Fruit fly (Drosophila melanogaster) whole organism, larva: ENCODE measurements around the gene CG33702.

Experiments used
- noc ChIP-seq: fragments of 200-800 bp; sonication (Bioruptor generic); optimal IDR thresholded peaks from 3 replicates; lab custom pipeline; 2019; ENCODE audit warnings: missing biosample characterization, mild to moderate bottlenecking, missing genetic modification characterization, moderate library complexity

Gene CG33702

dm6 chr3L:9491331-9491730, 21.9 kb downstream of the CG33702 start:
- no peak for TF ChIP-seq noc

dm6 chr3L:9490432-9490831, 22.8 kb downstream of the CG33702 start:
- TF ChIP-seq noc = no peak

dm6 chr3L:9489627-9490026, 23.6 kb downstream of the CG33702 start:
- no peak for TF ChIP-seq noc

- TF ChIP-seq noc = no peak
These were observed 24.1 kb downstream of the CG33702 start, which contains the start of gene CG32036 for dm6 chr3L:9489133-9489532. Gene CG32036 (minus strand): TSS chr3L:9489233.

dm6 chr3L:9487586-9487985, 25.6 kb downstream of the CG33702 start, which contains the start of gene pall:
Gene pall (minus strand): TSS chr3L:9487790.
- no peak for TF ChIP-seq noc

dm6 chr3L:9476829-9477228, 36.4 kb downstream of the CG33702 start, which contains the start of the genes Uch-L5 and Jarid2:
Gene Uch-L5 (minus strand): TSS chr3L:9476965.
Gene Jarid2 (plus strand): TSS chr3L:9477038.
- TF ChIP-seq noc = no peak

- no peak for TF ChIP-seq noc
These were observed 41.9 kb downstream of the CG33702 start for dm6 chr3L:9471151-9471903.

dm6 chr3L:9469079-9469478, 44.1 kb downstream of the CG33702 start:
- no peak for TF ChIP-seq noc

- TF ChIP-seq noc = peak; percentile 22
These were observed 44.8 kb downstream of the CG33702 start for dm6 chr3L:9468261-9468890.

dm6 chr3L:9467763-9468206, 45.4 kb downstream of the CG33702 start:
- no peak for TF ChIP-seq noc

- no peak for TF ChIP-seq noc
These were observed 45.9 kb downstream of the CG33702 start for dm6 chr3L:9467267-9467666.

dm6 chr3L:9466595-9466994, 46.6 kb downstream of the CG33702 start:
- peak; percentile 1 for TF ChIP-seq noc

- TF ChIP-seq noc = no peak
These were observed 47.5 kb downstream of the CG33702 start for dm6 chr3L:9465652-9466244.
